Worm (Caenorhabditis elegans): Measurements from ENCODE around the gene lec-8.
A peak's percentile ranks its signal among the peaks of the same experiment; 100 is the strongest.

Gene lec-8

DNA sequence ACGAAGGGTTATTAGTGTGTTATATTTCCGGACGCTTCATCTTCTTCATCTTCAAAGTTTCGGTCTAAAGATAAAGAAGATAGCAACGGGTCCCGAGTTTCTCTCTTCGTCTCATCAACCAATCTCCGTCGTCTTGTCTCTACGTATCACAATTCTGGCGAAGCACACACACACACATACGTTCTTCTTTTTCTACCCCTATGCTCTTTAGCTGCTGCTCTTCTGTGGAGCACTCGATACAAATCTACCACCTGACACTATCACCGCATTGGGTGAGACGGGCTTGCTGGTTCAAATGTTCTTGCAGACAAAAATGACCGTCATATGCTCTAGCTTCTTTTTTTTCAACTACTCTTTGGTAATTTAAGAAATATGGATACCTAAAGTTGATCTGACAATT, 18.0 kb upstream of the lec-8 start:
- TF ChIP-seq F49E8.2 (tag; optimal IDR thresholded peaks at IDR 0.05; ENCODE audit: borderline replicate concordance) (no peak), F26F4.8 (GFP tag; conservative IDR thresholded peaks at IDR 0.05) (no peak), nhr-11 (tag; optimal IDR thresholded peaks at IDR 0.05) (peak; percentile 28), hlh-30 (tag; optimal IDR thresholded peaks at IDR 0.05; ENCODE audit: insufficient read depth) (peak; percentile 20), php-3 (GFP tag; IDR thresholded peaks at IDR 0.05) (no peak), unc-62 (GFP tag; optimal IDR thresholded peaks at IDR 0.05 in 1 of 2) (no peak), unc-62 (tag; optimal IDR thresholded peaks at IDR 0.05) (no peak), mep-1 (tag; optimal IDR thresholded peaks at IDR 0.05) (no peak), aha-1 (tag) (peak; percentile 14), T26A8.4 (GFP tag; IDR thresholded peaks at IDR 0.05) (no peak), duxl-1 (tag; optimal IDR thresholded peaks at IDR 0.05; ENCODE audit: poor library complexity) (no peak), ces-1 (GFP tag; optimal IDR thresholded peaks at IDR 0.05) (no peak), zfp-2 (tag; optimal IDR thresholded peaks at IDR 0.05) (no peak), nhr-10 (tag; optimal IDR thresholded peaks at IDR 0.05) (no peak), nhr-42 (GFP tag; IDR thresholded peaks at IDR 0.05) (no peak), hlh-11 (tag; optimal IDR thresholded peaks at IDR 0.05) (peak; percentile 41), Y5F2A.4 (GFP tag; optimal IDR thresholded peaks at IDR 0.05) (no peak)

DNA sequence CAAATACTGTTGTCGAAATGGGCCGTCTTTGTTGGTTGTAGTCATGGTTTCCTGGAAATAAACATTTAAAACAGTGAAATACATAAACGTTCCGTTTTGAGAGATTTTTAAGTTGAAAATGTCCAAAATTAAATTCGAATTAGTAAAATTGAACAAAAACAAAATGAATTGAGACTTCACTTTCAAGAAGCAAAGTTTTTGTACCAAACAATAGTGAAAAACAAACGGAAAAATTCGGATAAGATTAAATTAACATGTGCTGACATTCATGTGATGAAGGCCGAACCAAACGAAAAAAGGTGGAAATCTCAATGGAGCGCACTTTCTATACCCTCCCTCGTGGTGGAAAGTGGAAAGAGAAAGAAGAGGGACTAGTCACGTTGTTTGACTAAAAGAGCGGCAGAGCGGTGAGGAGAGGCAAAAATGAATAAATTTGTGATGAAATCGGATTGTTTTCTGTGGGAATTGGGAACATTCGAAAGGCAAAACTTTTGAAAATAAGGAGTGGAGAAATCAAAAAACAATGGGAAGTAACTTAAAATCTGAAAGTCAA, 12.3 kb upstream of the lec-8 start, which contains the start of gene ipla-2:
Gene ipla-2, minus strand, starts transcription at position 51 of the 553 bp plus-strand sequence.
- TF ChIP-seq daf-19 (GFP tag; conservative IDR thresholded peaks at IDR 0.05) (no peak), hif-1 (tag; optimal IDR thresholded peaks at IDR 0.05) (peak in 1 of 2 experiments; percentile 61), jun-1 (tag; optimal IDR thresholded peaks at IDR 0.05) (no peak), madf-9 (GFP tag; conservative IDR thresholded peaks at IDR 0.05) (0 out of 2 replicates have a peak, but pooled peaks have one; percentile 38), ces-1 (GFP tag; optimal IDR thresholded peaks at IDR 0.05) (peak; percentile 43), mes-2 (tag; optimal IDR thresholded peaks at IDR 0.05; ENCODE audit: poor library complexity, severe bottlenecking) (peak; percentile 75), ztf-7 (tag; optimal IDR thresholded peaks at IDR 0.05) (peak; percentile 32), lin-38 (GFP tag; IDR thresholded peaks at IDR 0.05) (peak; percentile 86), nhr-6 (tag; optimal IDR thresholded peaks at IDR 0.05) (peak; percentile 67), F10B5.3 (tag; optimal IDR thresholded peaks at IDR 0.05) (no peak), lsy-2 (tag; optimal IDR thresholded peaks at IDR 0.05) (peak; percentile 23 to 78), aha-1 (tag) (peak; percentile 97), fkh-10 (GFP tag; optimal IDR thresholded peaks at IDR 0.05) (peak; percentile 85), mdl-1 (tag; optimal IDR thresholded peaks at IDR 0.05) (peak; percentile 58 to 96), dve-1 (tag; optimal IDR thresholded peaks at IDR 0.05; ENCODE audit: insufficient read depth) (peak; percentile 72), nhr-28 (tag; optimal IDR thresholded peaks at IDR 0.05) (peak; percentile 46), rbr-2 (tag; optimal IDR thresholded peaks at IDR 0.05) (peak; percentile 48), T20F7.1 (GFP tag; optimal IDR thresholded peaks at IDR 0.05) (peak; percentile 17), nhr-25 (tag; optimal IDR thresholded peaks at IDR 0.05; ENCODE audit: borderline replicate concordance, insufficient read depth) (no peak), pha-4 (GFP tag; IDR thresholded peaks at IDR 0.05) (no peak), pha-4 (tag; optimal IDR thresholded peaks at IDR 0.05) (peak; percentile 64), ctbp-1 (GFP tag; IDR thresholded peaks at IDR 0.05) (peak; percentile 27; the same call in 1 of the 2 replicates), nhr-11 (tag; optimal IDR thresholded peaks at IDR 0.05) (peak; percentile 83), F37D6.2 (tag; optimal IDR thresholded peaks at IDR 0.05) (peak; percentile 23), snpc-1.2 (GFP tag; IDR thresholded peaks at IDR 0.05) (no peak), hlh-30 (tag; optimal IDR thresholded peaks at IDR 0.05; ENCODE audit: insufficient read depth) (peak; percentile 100), Y5F2A.4 (GFP tag; optimal IDR thresholded peaks at IDR 0.05) (no peak), dpl-1 (GFP tag; optimal IDR thresholded peaks at IDR 0.05) (peak; percentile 45), daf-16 (GFP tag; optimal IDR thresholded peaks at IDR 0.05) (no peak), daf-16 (tag; optimal IDR thresholded peaks at IDR 0.05) (peak; percentile 34), dmd-6 (GFP tag; IDR thresholded peaks at IDR 0.05) (peak; percentile 57), hlh-11 (tag; optimal IDR thresholded peaks at IDR 0.05) (peak; percentile 82), hmg-1.1 (GFP tag; IDR thresholded peaks at IDR 0.05) (peak; percentile 64), mdt-29 (GFP tag; IDR thresholded peaks at IDR 0.05) (no peak), egl-43 (GFP tag; IDR thresholded peaks at IDR 0.05) (no peak), mxl-3 (GFP tag; optimal IDR thresholded peaks at IDR 0.05) (peak; percentile 95), nhr-77 (tag; optimal IDR thresholded peaks at IDR 0.05) (peak; percentile 34), skn-1 (tag; optimal IDR thresholded peaks at IDR 0.05) (no peak)

Data from whole organism, L4 larva.